Fruit fly (Drosophila melanogaster) whole organism, embryonic: ENCODE results near the gene Flad1.

Source experiments
- Adf1 ChIP-seq: fragments of 200-800 bp; sonication (Bioruptor generic); IDR thresholded peaks from 2 replicates; pipeline ENCODE4 v1.3.6; 2022; ENCODE audit warnings: missing biosample characterization, missing genetic modification characterization
- Antp ChIP-seq: fragments of 200-800 bp; sonication (Bioruptor generic); optimal IDR thresholded peaks from 3 replicates; lab custom pipeline; 2016; ENCODE audit warnings: missing biosample characterization, missing genetic modification characterization
- Atf-2 ChIP-seq: fragments of 200-800 bp; sonication (Bioruptor generic); optimal IDR thresholded peaks from 2 replicates; lab custom pipeline; 2016; ENCODE audit warnings: missing biosample characterization, missing genetic modification characterization
- Blimp-1 ChIP-seq: fragments of 200-800 bp; sonication (Bioruptor generic); optimal IDR thresholded peaks from 3 replicates; lab custom pipeline; 2018; ENCODE audit warnings: missing biosample characterization, missing genetic modification characterization, mild to moderate bottlenecking, moderate library complexity, missing genetic modification reagents
- CG10267 ChIP-seq: fragments of 200-800 bp; sonication (Bioruptor generic); optimal IDR thresholded peaks from 2 replicates; lab custom pipeline; 2018; ENCODE audit warnings: missing biosample characterization, mild to moderate bottlenecking, missing genetic modification characterization, moderate library complexity
- CG12391 ChIP-seq: fragments of 200-800 bp; sonication (Bioruptor generic); optimal IDR thresholded peaks from 3 replicates; lab custom pipeline; 2018; ENCODE audit warnings: missing biosample characterization, mild to moderate bottlenecking, missing genetic modification characterization, moderate library complexity
- CG15269 ChIP-seq: fragments of 200-800 bp; sonication (Bioruptor generic); optimal IDR thresholded peaks from 2 replicates; lab custom pipeline; 2018; ENCODE audit warnings: missing biosample characterization, mild to moderate bottlenecking, missing genetic modification characterization, moderate library complexity
- CG15696 ChIP-seq: fragments of 200-800 bp; sonication (Bioruptor generic); optimal IDR thresholded peaks from 2 replicates; lab custom pipeline; 2019; ENCODE audit warnings: missing biosample characterization, mild to moderate bottlenecking, missing genetic modification characterization, moderate library complexity
- CG16779 ChIP-seq: fragments of 200-800 bp; sonication (Bioruptor generic); IDR thresholded peaks from 2 replicates; pipeline ENCODE4 v1.3.6; 2022; ENCODE audit warnings: missing biosample characterization, missing genetic modification characterization
- CG16813 ChIP-seq: fragments of 200-800 bp; sonication (Bioruptor generic); IDR thresholded peaks from 3 replicates; pipeline ENCODE4 v1.3.6; 2022; ENCODE audit warnings: missing biosample characterization, missing genetic modification characterization; ENCODE audit not compliant: partially characterized antibody
- CG17612 ChIP-seq: fragments of 200-800 bp; sonication (Bioruptor generic); IDR thresholded peaks from 2 replicates; pipeline ENCODE4 v1.3.6; 2022; ENCODE audit warnings: missing biosample characterization, missing genetic modification characterization
- CG17829 ChIP-seq: fragments of 200-800 bp; optimal IDR thresholded peaks from 2 replicates; lab custom pipeline; 2019; ENCODE audit warnings: missing biosample characterization, mild to moderate bottlenecking, missing genetic modification characterization, moderate library complexity
- CG2678 ChIP-seq: fragments of 200-800 bp; sonication (Bioruptor generic); optimal IDR thresholded peaks from 3 replicates; lab custom pipeline; 2019; ENCODE audit warnings: missing biosample characterization, mild to moderate bottlenecking, missing genetic modification characterization, moderate library complexity
- CG31224 ChIP-seq: fragments of 200-800 bp; sonication (Bioruptor generic); IDR thresholded peaks from 2 replicates; pipeline ENCODE4 v1.3.6; 2022; ENCODE audit warnings: missing biosample characterization, missing genetic modification characterization
- CG32767 ChIP-seq: fragments of 200-800 bp; sonication (Bioruptor generic); IDR thresholded peaks from 2 replicates; pipeline ENCODE4 v1.3.6; 2022; ENCODE audit warnings: missing biosample characterization, missing genetic modification characterization
- CG43689 ChIP-seq: fragments of 200-800 bp; sonication (Bioruptor generic); IDR thresholded peaks from 2 replicates; pipeline ENCODE4 v1.3.6; 2022; ENCODE audit warnings: missing biosample characterization, missing genetic modification characterization
- CG5245 ChIP-seq: fragments of 200-800 bp; sonication (Bioruptor generic); optimal IDR thresholded peaks from 3 replicates; lab custom pipeline; 2016; ENCODE audit warnings: missing biosample characterization, missing genetic modification characterization
- CG6854 ChIP-seq: fragments of 200-800 bp; sonication (Bioruptor generic); optimal IDR thresholded peaks from 3 replicates; lab custom pipeline; 2017; ENCODE audit warnings: missing biosample characterization, mild to moderate bottlenecking, missing genetic modification characterization
- CG8290 ChIP-seq, 3 experiments: fragments of 200-800 bp; sonication (Bioruptor generic); optimal IDR thresholded peaks; 2 replicates each; lab custom pipeline; 2016 to 2019; ENCODE audit warnings: missing biosample characterization in 3 of 3, missing genetic modification characterization in 3 of 3, mild to moderate bottlenecking in 2 of 3, moderate library complexity in 1 of 3
- Chrac-16 ChIP-seq: fragments of 200-800 bp; sonication (Bioruptor generic); optimal IDR thresholded peaks from 3 replicates; lab custom pipeline; 2016; ENCODE audit warnings: missing biosample characterization, missing genetic modification characterization
- Dad ChIP-seq: fragments of 200-800 bp; sonication (Bioruptor generic); optimal IDR thresholded peaks from 3 replicates; lab custom pipeline; 2016; ENCODE audit warnings: missing biosample characterization, missing genetic modification characterization
- Dfd ChIP-seq, 2 experiments: fragments of >200 bp; optimal IDR thresholded peaks; 2 replicates each; lab custom pipeline; 2017; ENCODE audit warnings: missing biosample characterization in 2 of 2, missing genetic modification characterization in 2 of 2
- Drgx ChIP-seq: fragments of 200-800 bp; sonication (Bioruptor generic); IDR thresholded peaks from 2 replicates; pipeline ENCODE4 v1.3.6; 2022; ENCODE audit warnings: missing biosample characterization, missing genetic modification characterization
- Ets65A ChIP-seq: fragments of 200-800 bp; sonication (Bioruptor generic); peaks from one replicate; lab custom pipeline; 2016; ENCODE audit warnings: missing biosample characterization, missing genetic modification characterization
- NC2α ChIP-seq: fragments of 200-800 bp; sonication (Bioruptor generic); optimal IDR thresholded peaks from 2 replicates; lab custom pipeline; 2016; ENCODE audit warnings: missing biosample characterization, missing genetic modification characterization
- Six4 ChIP-seq: fragments of 200-800 bp; sonication (Bioruptor generic); optimal IDR thresholded peaks from 2 replicates; lab custom pipeline; 2016; ENCODE audit warnings: missing biosample characterization, missing genetic modification characterization
- ase ChIP-seq: fragments of 200-800 bp; sonication (Bioruptor generic); IDR thresholded peaks from 3 replicates; pipeline ENCODE4 v1.3.6; 2022; ENCODE audit warnings: missing biosample characterization, missing genetic modification characterization
- bsh ChIP-seq, 2 experiments: fragments of 200-800 bp; sonication (Bioruptor generic); optimal IDR thresholded peaks; 2 replicates each; lab custom pipeline; 2017 to 2018; ENCODE audit warnings: mild to moderate bottlenecking in 2 of 2, missing biosample characterization in 2 of 2, missing genetic modification characterization in 2 of 2, moderate library complexity in 1 of 2
- crol ChIP-seq: fragments of 200-800 bp; sonication (Bioruptor generic); IDR thresholded peaks from 2 replicates; pipeline ENCODE4 v1.3.6; 2022; ENCODE audit warnings: missing biosample characterization, missing genetic modification characterization
- dimm ChIP-seq: fragments of 200-800 bp; sonication (Bioruptor generic); IDR thresholded peaks from 2 replicates; pipeline ENCODE4 v1.3.6; 2022; ENCODE audit warnings: missing biosample characterization, missing genetic modification characterization
- disco-r ChIP-seq: fragments of 200-800 bp; sonication (Bioruptor generic); optimal IDR thresholded peaks from 2 replicates; lab custom pipeline; 2016; ENCODE audit warnings: missing biosample characterization, missing genetic modification characterization
- dmrt11E ChIP-seq: fragments of 200-800 bp; sonication (Bioruptor generic); optimal IDR thresholded peaks from 3 replicates; lab custom pipeline; 2018; ENCODE audit warnings: missing biosample characterization, mild to moderate bottlenecking, missing genetic modification characterization, moderate library complexity
- dmrt99B ChIP-seq: fragments of 200-800 bp; sonication (Bioruptor generic); optimal IDR thresholded peaks from 2 replicates; lab custom pipeline; 2018; ENCODE audit warnings: missing biosample characterization, mild to moderate bottlenecking, missing genetic modification characterization, moderate library complexity
- exex ChIP-seq: fragments of 200-800 bp; sonication (Bioruptor generic); optimal IDR thresholded peaks from 4 replicates; lab custom pipeline; 2018; ENCODE audit warnings: missing biosample characterization, mild to moderate bottlenecking, missing genetic modification characterization, moderate library complexity
- fd96Cb ChIP-seq: fragments of 200-800 bp; sonication (Bioruptor generic); optimal IDR thresholded peaks from 2 replicates; lab custom pipeline; 2018; ENCODE audit warnings: missing biosample characterization, mild to moderate bottlenecking, missing genetic modification characterization, moderate library complexity
- gem ChIP-seq: fragments of 200-800 bp; sonication (Bioruptor generic); optimal IDR thresholded peaks from 2 replicates; lab custom pipeline; 2019; ENCODE audit warnings: missing biosample characterization, mild to moderate bottlenecking, missing genetic modification characterization, moderate library complexity
- grau ChIP-seq: fragments of 200-800 bp; optimal IDR thresholded peaks from 3 replicates; lab custom pipeline; 2019; ENCODE audit warnings: missing biosample characterization, mild to moderate bottlenecking, missing genetic modification characterization, moderate library complexity
- kah ChIP-seq: fragments of 200-800 bp; sonication (Bioruptor generic); optimal IDR thresholded peaks from 2 replicates; lab custom pipeline; 2018; ENCODE audit warnings: missing biosample characterization, mild to moderate bottlenecking, missing genetic modification characterization
- luna ChIP-seq: fragments of 200-800 bp; sonication (Bioruptor generic); optimal IDR thresholded peaks from 2 replicates; lab custom pipeline; 2016; ENCODE audit warnings: missing biosample characterization, missing genetic modification characterization
- nerfin-1 ChIP-seq: fragments of 200-800 bp; sonication (Bioruptor generic); optimal IDR thresholded peaks from 3 replicates; lab custom pipeline; 2019; ENCODE audit warnings: missing biosample characterization, mild to moderate bottlenecking, missing genetic modification characterization, moderate library complexity
- peb ChIP-seq: fragments of 200-800 bp; sonication (Bioruptor generic); IDR thresholded peaks from 2 replicates; pipeline ENCODE4 v1.3.6; 2022; ENCODE audit warnings: missing biosample characterization, missing genetic modification characterization
- prd ChIP-seq, 3 experiments: fragments of >200 bp in 2 of 3; fragments of 200-800 bp in 1 of 3; sonication (Bioruptor generic) in 1 of 3; optimal IDR thresholded peaks in 2 of 3; IDR thresholded peaks in 1 of 3; 2 replicates in 2 of 3; 3 replicates in 1 of 3; pipeline versions ENCODE4 v1.3.6 to Lab custom; 2017 to 2022; ENCODE audit warnings: missing biosample characterization in 1 of 3, missing genetic modification characterization in 1 of 3
- row ChIP-seq: fragments of 200-800 bp; sonication (Bioruptor generic); IDR thresholded peaks from 3 replicates; pipeline ENCODE4 v1.3.6; 2022; ENCODE audit warnings: missing biosample characterization, missing genetic modification characterization
- scrt ChIP-seq: fragments of 200-800 bp; sonication (Bioruptor generic); optimal IDR thresholded peaks from 2 replicates; lab custom pipeline; 2018; ENCODE audit warnings: missing biosample characterization, mild to moderate bottlenecking, missing genetic modification characterization, moderate library complexity
- unpg ChIP-seq: fragments of 200-800 bp; sonication (Bioruptor generic); optimal IDR thresholded peaks from 3 replicates; lab custom pipeline; 2018; ENCODE audit warnings: missing biosample characterization, mild to moderate bottlenecking, missing genetic modification characterization, moderate library complexity
- wdn ChIP-seq: fragments of 200-800 bp; sonication (Bioruptor generic); IDR thresholded peaks from 2 replicates; pipeline ENCODE4 v1.3.6; 2022; ENCODE audit warnings: missing biosample characterization, missing genetic modification characterization
- zen ChIP-seq: fragments of 200-800 bp; sonication (Bioruptor generic); optimal IDR thresholded peaks from 3 replicates; lab custom pipeline; 2018; ENCODE audit warnings: missing biosample characterization, mild to moderate bottlenecking, missing genetic modification characterization, moderate library complexity

The Flad1 gene

dm6 chrX:12919594-12919993, 16.3 kb upstream of the Flad1 start:
- TF ChIP-seq wdn (GFP tag; lab: Robert Waterston, UW) (no peak), CG8290 (GFP tag; optimal IDR thresholded peaks at IDR 0.05; lab: Kevin White, UChicago) (no peak), CG8290 (tag; optimal IDR thresholded peaks at IDR 0.05; lab: Kevin White, UChicago) (peak in 1 of 2 experiments; percentile 91), peb (GFP tag; lab: Robert Waterston, UW) (no peak), CG32767 (GFP tag; lab: Robert Waterston, UW) (no peak), Dad (no peak), Atf-2 (no peak), exex (tag; lab: Kevin White, UChicago) (no peak), Dfd (GFP tag; optimal IDR thresholded peaks at IDR 0.05; lab: Kevin White, UChicago) (no peak), CG17612 (GFP tag; lab: Robert Waterston, UW) (peak; percentile 61; the same call in 1 of the 2 replicates), CG5245 (GFP tag; lab: Kevin White, UChicago) (no peak)
- TF ChIP-seq, all 482 proteins: peak for 2

- no peak for TF ChIP-seq NC2α (GFP tag; lab: Kevin White, UChicago)
- peak; percentile 12; the same call in 1 of the 2 replicates for TF ChIP-seq CG16779 (GFP tag; lab: Robert Waterston, UW)
- TF ChIP-seq Adf1 (GFP tag; lab: Robert Waterston, UW), result peak; percentile 54; the same call in 1 of the 2 replicates
These were observed 13.9 kb upstream of the Flad1 start, which contains the start of gene fne for dm6 chrX:12917177-12917576. Gene fne (plus strand): TSS chrX:12917477.

- TF ChIP-seq dmrt11E (tag; lab: Kevin White, UChicago) (peak; percentile 37), CG17829 (peak; percentile 3), unpg (GFP tag; lab: Kevin White, UChicago) (peak; percentile 6), CG6854 (GFP tag; lab: Kevin White, UChicago) (no peak), Six4 (GFP tag; lab: Kevin White, UChicago) (no peak), Ets65A (GFP tag; lab: Kevin White, UChicago) (peak; percentile 77), CG15696 (peak; percentile 17), crol (GFP tag; lab: Robert Waterston, UW) (no peak), ase (no peak), fd96Cb (tag; lab: Kevin White, UChicago) (peak; percentile 11), gem (peak; percentile 51), dimm (no peak), Blimp-1 (GFP tag; lab: Kevin White, UChicago) (peak; percentile 31), disco-r (no peak), kah (GFP tag; lab: Kevin White, UChicago) (no peak), CG12391 (peak; percentile 13), Chrac-16 (GFP tag; lab: Kevin White, UChicago) (peak; percentile 3), nerfin-1 (tag; lab: Kevin White, UChicago) (no peak), zen (peak; percentile 40), CG2678 (tag; lab: Kevin White, UChicago) (peak; percentile 27), row (GFP tag; lab: Robert Waterston, UW) (0 out of 3 replicates have a peak, but pooled peaks have one; percentile 25), CG15269 (tag; lab: Kevin White, UChicago) (peak; percentile 4), Antp (GFP tag; lab: Kevin White, UChicago) (no peak), bsh (GFP tag; optimal IDR thresholded peaks at IDR 0.05; lab: Kevin White, UChicago) (peak; percentile 39 to 49), CG10267 (tag; lab: Kevin White, UChicago) (peak; percentile 2), CG43689 (no peak), CG16813 (GFP tag; lab: Robert Waterston, UW) (no peak), dmrt99B (peak; percentile 9), prd (optimal IDR thresholded peaks at IDR 0.05; lab: Kevin White, UChicago) (no peak), prd (GFP tag; IDR thresholded peaks at IDR 0.05; lab: Robert Waterston, UW) (0 out of 3 replicates have a peak, but pooled peaks have one; percentile 40), scrt (GFP tag; lab: Kevin White, UChicago) (no peak), luna (GFP tag; lab: Kevin White, UChicago) (no peak), CG31224 (GFP tag; lab: Robert Waterston, UW) (no peak), grau (tag; lab: Kevin White, UChicago) (peak; percentile 29), Drgx (no peak)
These were observed 10.4 kb upstream of the Flad1 start for dm6 chrX:12913729-12914128.
